Worm (Caenorhabditis elegans): ENCODE measurements around the gene tceb-3.
A peak's percentile ranks its signal among the peaks of the same experiment; 100 is the strongest.

Gene tceb-3

DNA sequence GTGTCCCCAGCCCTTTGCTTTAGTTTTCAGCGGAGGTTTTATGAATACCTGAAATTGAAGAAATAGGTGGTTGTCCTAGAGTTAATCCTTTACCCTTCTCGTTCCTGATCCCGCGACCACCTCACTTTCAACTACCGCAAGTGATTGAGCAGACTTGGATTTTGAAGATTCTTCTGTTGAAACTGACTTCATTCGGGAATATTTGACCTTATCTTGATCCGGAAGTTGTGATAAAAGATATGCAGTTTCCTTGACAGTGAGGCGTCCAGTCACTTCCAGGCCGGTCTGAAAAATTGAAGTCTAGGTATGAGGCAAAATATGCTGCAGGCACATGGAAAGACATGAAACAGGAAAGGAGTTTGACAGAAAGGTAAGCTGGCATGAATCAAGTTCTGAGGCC is 7.9 kb upstream of the tceb-3 start:
- TF ChIP-seq mbf-1 (tag; optimal IDR thresholded peaks at IDR 0.05) (no peak), nhr-10 (tag; optimal IDR thresholded peaks at IDR 0.05) (no peak), lin-11 (tag; optimal IDR thresholded peaks at IDR 0.05) (no peak), peb-1 (tag; optimal IDR thresholded peaks at IDR 0.05) (no peak), sma-9 (GFP tag; optimal IDR thresholded peaks at IDR 0.05) (no peak), sma-9 (tag; optimal IDR thresholded peaks at IDR 0.05) (no peak), sma-3 (GFP tag; optimal IDR thresholded peaks at IDR 0.05) (no peak), skn-1 (tag; optimal IDR thresholded peaks at IDR 0.05) (no peak), Y55F3AM.14 (GFP tag; optimal IDR thresholded peaks at IDR 0.05) (no peak), R02D3.7 (tag; optimal IDR thresholded peaks at IDR 0.05) (no peak), fos-1 (tag; optimal IDR thresholded peaks at IDR 0.05) (no peak), blmp-1 (tag; optimal IDR thresholded peaks at IDR 0.05; ENCODE audit: insufficient read depth) (no peak), lin-13 (GFP tag; optimal IDR thresholded peaks at IDR 0.05) (no peak), nhr-21 (tag; optimal IDR thresholded peaks at IDR 0.05) (no peak), aly-2 (tag; optimal IDR thresholded peaks at IDR 0.05) (no peak), nhr-12 (tag; optimal IDR thresholded peaks at IDR 0.05) (no peak), ceh-82 (tag; optimal IDR thresholded peaks at IDR 0.05) (no peak), ceh-16 (tag; optimal IDR thresholded peaks at IDR 0.05) (no peak)

DNA sequence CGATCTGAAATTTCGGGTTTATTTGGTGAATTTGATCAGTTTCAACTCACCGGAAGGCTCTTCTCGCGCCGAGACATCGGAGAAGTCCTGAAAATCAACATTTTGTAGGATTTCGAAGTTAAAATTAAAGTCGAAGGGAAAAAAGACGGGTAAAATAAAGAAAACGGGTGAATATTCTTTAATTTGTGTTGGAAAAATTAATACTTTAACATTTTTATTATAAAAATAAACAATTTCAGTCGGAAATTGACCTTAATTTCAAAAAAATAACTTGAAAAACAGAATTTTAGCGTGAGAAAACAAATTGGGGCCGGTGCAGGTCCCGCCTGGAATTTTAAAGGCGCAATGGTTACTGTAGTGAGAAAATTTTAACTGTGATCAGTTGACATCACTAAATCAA is 5.8 kb upstream of the tceb-3 start, which contains the start of gene nos-1:
Gene nos-1, minus strand, starts transcription at position 101 of the 400 bp plus-strand sequence.
- TF ChIP-seq skn-1 (tag; optimal IDR thresholded peaks at IDR 0.05) (no peak), gmeb-1 (tag; optimal IDR thresholded peaks at IDR 0.05) (no peak), nhr-21 (tag; optimal IDR thresholded peaks at IDR 0.05) (no peak), nhr-77 (tag; optimal IDR thresholded peaks at IDR 0.05) (no peak), nhr-129 (tag; optimal IDR thresholded peaks at IDR 0.05) (no peak), blmp-1 (tag; optimal IDR thresholded peaks at IDR 0.05; ENCODE audit: insufficient read depth) (no peak), ceh-82 (tag; optimal IDR thresholded peaks at IDR 0.05) (no peak)

DNA sequence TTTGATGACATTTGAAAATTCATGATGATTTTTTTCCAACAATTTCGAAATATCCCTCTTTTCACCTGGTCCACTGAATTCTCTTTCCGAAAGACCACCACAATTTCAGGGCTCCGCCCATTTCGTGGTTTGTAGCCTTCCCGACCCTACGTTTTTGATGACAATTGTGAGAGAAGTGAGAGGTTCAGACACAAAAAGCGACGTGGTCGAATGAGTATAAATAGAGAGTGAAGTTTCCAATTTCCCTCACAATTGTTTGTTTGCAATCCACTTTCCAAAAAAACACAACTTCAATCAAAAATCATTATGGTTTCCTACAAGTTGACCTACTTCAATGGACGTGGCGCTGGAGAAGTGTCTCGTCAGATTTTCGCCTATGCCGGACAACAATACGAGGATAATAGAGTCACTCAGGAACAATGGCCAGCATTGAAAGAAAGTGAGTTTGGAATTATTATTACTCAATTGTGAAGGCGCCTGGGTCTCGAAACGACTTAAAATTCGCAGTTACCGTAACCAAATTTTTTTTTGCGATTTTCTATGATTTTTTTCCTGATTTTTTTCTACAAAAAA is 3.0 kb upstream of the tceb-3 start, which contains the start of gene gst-5:
Gene gst-5, plus strand, starts transcription at position 246 of the 573 bp plus-strand sequence.
- TF ChIP-seq C34F6.9 (tag; optimal IDR thresholded peaks at IDR 0.05) (peak; percentile 29), dmd-4 (tag; optimal IDR thresholded peaks at IDR 0.05) (no peak), nhr-11 (tag; optimal IDR thresholded peaks at IDR 0.05) (peak; percentile 5), F13H6.1 (tag; optimal IDR thresholded peaks at IDR 0.05) (peak; percentile 61), lsy-2 (tag; optimal IDR thresholded peaks at IDR 0.05) (peak; percentile 24 to 57), ZK546.5 (tag; optimal IDR thresholded peaks at IDR 0.05) (no peak), nhr-129 (tag; optimal IDR thresholded peaks at IDR 0.05) (peak; percentile 86), mdl-1 (tag; optimal IDR thresholded peaks at IDR 0.05) (peak in 1 of 2 experiments; percentile 2), crh-2 (tag; optimal IDR thresholded peaks at IDR 0.05) (peak; percentile 48), snpc-4 (tag; optimal IDR thresholded peaks at IDR 0.05) (no peak), fos-1 (tag; optimal IDR thresholded peaks at IDR 0.05) (peak; percentile 68), sma-9 (GFP tag; optimal IDR thresholded peaks at IDR 0.05) (peak; percentile 75), sma-9 (tag; optimal IDR thresholded peaks at IDR 0.05) (no peak), ztf-4 (tag; optimal IDR thresholded peaks at IDR 0.05) (peak; percentile 4), skn-1 (tag; optimal IDR thresholded peaks at IDR 0.05) (peak; percentile 85)

DNA sequence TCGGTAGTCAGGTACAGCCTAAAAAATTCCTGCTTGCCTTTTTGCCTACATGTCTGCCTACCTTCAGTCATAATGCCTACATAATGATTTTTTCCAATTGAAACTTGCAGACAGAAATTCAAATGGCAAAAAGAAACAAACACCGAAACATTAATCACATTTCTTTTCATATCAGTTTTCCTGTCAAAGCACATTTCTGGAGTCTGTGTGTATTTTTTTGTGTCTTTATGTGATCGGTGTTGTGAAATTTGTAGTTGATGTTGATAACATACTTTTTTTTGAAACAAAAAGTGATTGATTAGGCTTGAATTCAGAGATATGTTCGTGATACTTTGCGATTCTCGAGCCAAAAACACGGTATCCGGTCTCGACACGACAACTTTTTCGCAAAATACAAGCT is 2.2 kb upstream of the tceb-3 start:
- TF ChIP-seq unc-55 (GFP tag; optimal IDR thresholded peaks at IDR 0.05) (no peak), alr-1 (tag; optimal IDR thresholded peaks at IDR 0.05) (no peak), sma-3 (GFP tag; optimal IDR thresholded peaks at IDR 0.05) (no peak), lin-39 (tag; optimal IDR thresholded peaks at IDR 0.05) (no peak), nhr-77 (tag; optimal IDR thresholded peaks at IDR 0.05) (no peak), snpc-4 (tag; optimal IDR thresholded peaks at IDR 0.05) (no peak), blmp-1 (tag; optimal IDR thresholded peaks at IDR 0.05; ENCODE audit: insufficient read depth) (no peak), gmeb-1 (tag; optimal IDR thresholded peaks at IDR 0.05) (no peak), nhr-25 (tag; optimal IDR thresholded peaks at IDR 0.05) (no peak), ztf-11 (tag; optimal IDR thresholded peaks at IDR 0.05) (no peak), sma-9 (GFP tag; optimal IDR thresholded peaks at IDR 0.05) (no peak), sma-9 (tag; optimal IDR thresholded peaks at IDR 0.05) (no peak), nhr-237 (tag; optimal IDR thresholded peaks at IDR 0.05) (no peak), nhr-21 (tag; optimal IDR thresholded peaks at IDR 0.05) (no peak), nhr-129 (tag; optimal IDR thresholded peaks at IDR 0.05) (no peak), lin-13 (GFP tag; optimal IDR thresholded peaks at IDR 0.05) (no peak), zag-1 (tag; optimal IDR thresholded peaks at IDR 0.05) (no peak), skn-1 (tag; optimal IDR thresholded peaks at IDR 0.05) (no peak), ztf-4 (tag; optimal IDR thresholded peaks at IDR 0.05) (no peak)

All from whole organism, L2 larva.